Fruit fly (Drosophila melanogaster): ENCODE measurements around the gene CG4558.

CG4558 gene

DNA sequence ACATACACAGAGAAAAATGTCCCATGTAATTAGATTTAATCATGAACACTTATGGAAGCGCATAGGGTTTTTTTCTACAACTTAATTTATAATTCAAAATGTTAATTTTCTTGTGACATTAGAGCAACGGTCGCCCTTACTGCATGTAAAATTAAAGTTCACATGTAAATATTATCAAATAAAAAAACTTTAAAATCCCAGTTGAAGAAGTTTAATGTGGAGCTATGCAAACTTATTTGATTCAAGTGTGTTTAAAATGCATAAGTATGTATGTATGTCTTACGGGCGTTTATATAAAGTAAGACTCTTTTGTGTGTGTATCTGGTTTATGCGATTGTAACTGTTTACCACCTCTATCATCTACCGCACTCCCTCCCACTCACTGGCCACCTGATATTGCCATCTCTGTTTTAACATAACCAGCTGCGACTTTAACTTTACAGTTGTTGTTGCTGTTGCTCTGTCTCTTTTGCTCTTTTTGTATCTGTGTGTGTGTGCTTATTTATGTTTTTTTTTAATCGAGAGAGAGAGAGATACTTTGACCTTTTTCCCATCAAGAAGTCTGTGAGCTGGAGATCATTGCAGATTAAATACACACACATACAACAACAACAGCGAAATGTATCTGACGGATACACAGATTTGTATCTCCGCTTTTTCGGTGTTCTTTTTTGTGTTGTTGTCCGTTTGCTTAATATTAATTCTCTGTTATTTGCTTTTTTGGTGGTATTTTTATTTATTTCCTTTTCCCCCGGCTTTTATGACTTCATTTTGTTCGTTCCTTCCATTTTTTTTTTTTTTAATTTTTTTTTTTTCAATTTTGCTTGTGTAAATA, 6.0 kb downstream of the CG4558 start (continued):
- peak; percentile 93 for TF ChIP-seq grau (tag; optimal IDR thresholded peaks at IDR 0.05)
- peak; percentile 76 for TF ChIP-seq CG17912 (GFP tag; optimal IDR thresholded peaks at IDR 0.05)
- TF ChIP-seq Aef1 (GFP tag; IDR thresholded peaks at IDR 0.05): peak; percentile 62
- TF ChIP-seq CG17829 (tag; optimal IDR thresholded peaks at IDR 0.05): peak; percentile 83
- peak; percentile 67 for TF ChIP-seq CG8944 (GFP tag; optimal IDR thresholded peaks at IDR 0.05)
- TF ChIP-seq CG2199 (GFP tag; IDR thresholded peaks at IDR 0.05): peak; percentile 86; the same call in 1 of the 3 replicates
- peak; percentile 77 for TF ChIP-seq CG30431 (GFP tag; optimal IDR thresholded peaks at IDR 0.05)
- TF ChIP-seq CG12769 (tag; optimal IDR thresholded peaks at IDR 0.05): no peak
- 0 out of 2 replicates have a peak, but pooled peaks have one; percentile 17 for TF ChIP-seq dimm (GFP tag; IDR thresholded peaks at IDR 0.05)
- peak; percentile 93 for TF ChIP-seq sqz (GFP tag; optimal IDR thresholded peaks at IDR 0.05)
- peak; percentile 67 for TF ChIP-seq tin (GFP tag; optimal IDR thresholded peaks at IDR 0.05)
- TF ChIP-seq dmrt11E (tag; optimal IDR thresholded peaks at IDR 0.05): peak; percentile 90
- peak; percentile 71 for TF ChIP-seq Lim3 (GFP tag; IDR thresholded peaks at IDR 0.05)
- TF ChIP-seq Hmx (GFP tag; optimal IDR thresholded peaks at IDR 0.05): peak; percentile 68
- TF ChIP-seq ro (GFP tag; IDR thresholded peaks at IDR 0.05): no peak
- TF ChIP-seq z (GFP tag; IDR thresholded peaks at IDR 0.05): no peak
- peak; percentile 82 to 97 for TF ChIP-seq Hr51 (GFP tag; optimal IDR thresholded peaks at IDR 0.05)
- peak; percentile 44; the same call in 1 of the 2 replicates for TF ChIP-seq CG32532 (GFP tag; IDR thresholded peaks at IDR 0.05)
- peak; percentile 97 for TF ChIP-seq gem (tag; optimal IDR thresholded peaks at IDR 0.05)
- TF ChIP-seq CG10274 (GFP tag; optimal IDR thresholded peaks at IDR 0.05): peak; percentile 33
- TF ChIP-seq CG10147 (GFP tag; optimal IDR thresholded peaks at IDR 0.05): peak; percentile 61
- TF ChIP-seq CG9727 (GFP tag; optimal IDR thresholded peaks at IDR 0.05): peak; percentile 69
- TF ChIP-seq CG3995 (GFP tag; optimal IDR thresholded peaks at IDR 0.05): no peak
- no peak for TF ChIP-seq Ravus (GFP tag; IDR thresholded peaks at IDR 0.05)
- no peak for TF ChIP-seq CkIIα-i1 (GFP tag; IDR thresholded peaks at IDR 0.05)
- no peak for TF ChIP-seq CG9797 (GFP tag; optimal IDR thresholded peaks at IDR 0.05)
- no peak for TF ChIP-seq aop (GFP tag; IDR thresholded peaks at IDR 0.05)
- TF ChIP-seq Antp (GFP tag; optimal IDR thresholded peaks at IDR 0.05): peak; percentile 51
- peak; percentile 82 to 84 for TF ChIP-seq Pdp1 (GFP tag; optimal IDR thresholded peaks at IDR 0.05)
- TF ChIP-seq sna (GFP tag; IDR thresholded peaks at IDR 0.05; ENCODE audit: partially characterized antibody): no peak
- no peak for TF ChIP-seq Dip2 (GFP tag; IDR thresholded peaks at IDR 0.05)
- TF ChIP-seq dati (GFP tag; IDR thresholded peaks at IDR 0.05): no peak
- peak; percentile 81 for TF ChIP-seq CG8359 (GFP tag; optimal IDR thresholded peaks at IDR 0.05; ENCODE audit: borderline replicate concordance)
- no peak for TF ChIP-seq gfzf (GFP tag; optimal IDR thresholded peaks at IDR 0.05)
- peak; percentile 93 for TF ChIP-seq cg (GFP tag; optimal IDR thresholded peaks at IDR 0.05)
- peak; percentile 87 for TF ChIP-seq CG8281 (tag; optimal IDR thresholded peaks at IDR 0.05)
- TF ChIP-seq Bteb2 (GFP tag; optimal IDR thresholded peaks at IDR 0.05): peak; percentile 68
- TF ChIP-seq al (GFP tag; IDR thresholded peaks at IDR 0.05): no peak
- peak; percentile 77 for TF ChIP-seq en (GFP tag; optimal IDR thresholded peaks at IDR 0.05)
- TF ChIP-seq stwl (tag; optimal IDR thresholded peaks at IDR 0.05): no peak
- TF ChIP-seq Usf (GFP tag; optimal IDR thresholded peaks at IDR 0.05): peak; percentile 62
- TF ChIP-seq CG11398 (GFP tag; optimal IDR thresholded peaks at IDR 0.05): no peak
- peak; percentile 85 for TF ChIP-seq shn (GFP tag; optimal IDR thresholded peaks at IDR 0.05)
- peak; percentile 81 for TF ChIP-seq so (GFP tag; IDR thresholded peaks at IDR 0.05)
- no peak for TF ChIP-seq CG1647 (GFP tag; optimal IDR thresholded peaks at IDR 0.05)
- TF ChIP-seq gro (GFP tag; optimal IDR thresholded peaks at IDR 0.05): peak; percentile 8
- peak; percentile 94 for TF ChIP-seq CG8924 (tag; optimal IDR thresholded peaks at IDR 0.05)
- TF ChIP-seq cad (GFP tag; optimal IDR thresholded peaks at IDR 0.05): no peak
- TF ChIP-seq tna (GFP tag; IDR thresholded peaks at IDR 0.05; ENCODE audit: partially characterized antibody): no peak

Data from whole organism, embryonic.